Fruit fly (Drosophila melanogaster) whole organism, embryonic: ENCODE measurements around the gene shd.

ENCODE experiments used
- Ada2b ChIP-seq: fragments of 200-800 bp; sonication (Bioruptor generic); IDR thresholded peaks from 2 replicates; pipeline ENCODE4 v1.3.6; 2022; ENCODE audit warnings: missing biosample characterization, missing genetic modification characterization
- BtbVII ChIP-seq: fragments of 200-800 bp; sonication (Bioruptor generic); optimal IDR thresholded peaks from 3 replicates; lab custom pipeline; 2017; ENCODE audit warnings: missing biosample characterization, mild to moderate bottlenecking, missing genetic modification characterization
- CG10147 ChIP-seq: fragments of 200-800 bp; sonication (Bioruptor generic); optimal IDR thresholded peaks from 2 replicates; lab custom pipeline; 2019; ENCODE audit warnings: missing biosample characterization, mild to moderate bottlenecking, missing genetic modification characterization, moderate library complexity
- CG10321 ChIP-seq: fragments of 200-800 bp; sonication (Bioruptor generic); IDR thresholded peaks from 2 replicates; pipeline ENCODE4 v1.3.6; 2022; ENCODE audit warnings: missing biosample characterization, missing genetic modification characterization
- CG10979 ChIP-seq: fragments of 200-800 bp; sonication (Bioruptor generic); optimal IDR thresholded peaks from 2 replicates; lab custom pipeline; 2018; ENCODE audit warnings: missing biosample characterization, mild to moderate bottlenecking, missing genetic modification characterization, moderate library complexity
- CG14667 ChIP-seq: fragments of 200-800 bp; sonication (Bioruptor generic); IDR thresholded peaks from 2 replicates; pipeline ENCODE4 v1.3.6; 2022; ENCODE audit warnings: missing biosample characterization, missing genetic modification characterization
- CG15011 ChIP-seq: fragments of 200-800 bp; sonication (Bioruptor generic); optimal IDR thresholded peaks from 3 replicates; lab custom pipeline; 2018; ENCODE audit warnings: missing biosample characterization, mild to moderate bottlenecking, missing genetic modification characterization
- CG17328 ChIP-seq: fragments of 200-800 bp; sonication (Bioruptor generic); IDR thresholded peaks from 2 replicates; pipeline ENCODE4 v1.3.6; 2022; ENCODE audit warnings: missing biosample characterization, missing genetic modification characterization
- CG1832 ChIP-seq: fragments of 200-800 bp; sonication (Bioruptor generic); optimal IDR thresholded peaks from 2 replicates; lab custom pipeline; 2017; ENCODE audit warnings: missing biosample characterization, mild to moderate bottlenecking, missing genetic modification characterization, inconsistent platforms
- CG18476 ChIP-seq: fragments of 200-800 bp; sonication (Bioruptor generic); optimal IDR thresholded peaks from 2 replicates; lab custom pipeline; 2016; ENCODE audit warnings: missing biosample characterization, mild to moderate bottlenecking, missing genetic modification characterization
- CG18619 ChIP-seq: fragments of 200-800 bp; sonication (Bioruptor generic); optimal IDR thresholded peaks from 3 replicates; lab custom pipeline; 2017; ENCODE audit warnings: missing biosample characterization, mild to moderate bottlenecking, missing genetic modification characterization
- CG2678 ChIP-seq: fragments of 200-800 bp; sonication (Bioruptor generic); optimal IDR thresholded peaks from 3 replicates; lab custom pipeline; 2019; ENCODE audit warnings: missing biosample characterization, mild to moderate bottlenecking, missing genetic modification characterization, moderate library complexity
- CG32767 ChIP-seq: fragments of 200-800 bp; sonication (Bioruptor generic); IDR thresholded peaks from 2 replicates; pipeline ENCODE4 v1.3.6; 2022; ENCODE audit warnings: missing biosample characterization, missing genetic modification characterization
- CG3407 ChIP-seq: fragments of 200-800 bp; sonication (Bioruptor generic); optimal IDR thresholded peaks from 2 replicates; lab custom pipeline; 2018; ENCODE audit warnings: missing biosample characterization, mild to moderate bottlenecking, missing genetic modification characterization
- CG4282 ChIP-seq: fragments of 200-800 bp; sonication (Bioruptor generic); optimal IDR thresholded peaks from 2 replicates; lab custom pipeline; 2016; ENCODE audit warnings: missing biosample characterization, missing genetic modification characterization
- CG43689 ChIP-seq: fragments of 200-800 bp; sonication (Bioruptor generic); IDR thresholded peaks from 2 replicates; pipeline ENCODE4 v1.3.6; 2022; ENCODE audit warnings: missing biosample characterization, missing genetic modification characterization
- CG4707 ChIP-seq: fragments of 200-800 bp; sonication (Bioruptor generic); optimal IDR thresholded peaks from 2 replicates; lab custom pipeline; 2018; ENCODE audit warnings: missing biosample characterization, mild to moderate bottlenecking, missing genetic modification characterization, moderate library complexity
- CG6854 ChIP-seq: fragments of 200-800 bp; sonication (Bioruptor generic); optimal IDR thresholded peaks from 3 replicates; lab custom pipeline; 2017; ENCODE audit warnings: missing biosample characterization, mild to moderate bottlenecking, missing genetic modification characterization
- CG7357 ChIP-seq: fragments of 200-800 bp; sonication (Bioruptor generic); IDR thresholded peaks from 3 replicates; pipeline ENCODE4 v1.3.6; 2022; ENCODE audit warnings: missing biosample characterization, missing genetic modification characterization
- CG7372 ChIP-seq: fragments of 200-800 bp; sonication (Bioruptor generic); IDR thresholded peaks from 2 replicates; pipeline ENCODE4 v1.3.6; 2022; ENCODE audit warnings: missing biosample characterization, missing genetic modification characterization
- CG9437 ChIP-seq: fragments of 200-800 bp; sonication (Bioruptor generic); optimal IDR thresholded peaks from 2 replicates; lab custom pipeline; 2018; ENCODE audit warnings: missing biosample characterization, mild to moderate bottlenecking, missing genetic modification characterization
- Dad ChIP-seq: fragments of 200-800 bp; sonication (Bioruptor generic); optimal IDR thresholded peaks from 3 replicates; lab custom pipeline; 2016; ENCODE audit warnings: missing biosample characterization, missing genetic modification characterization
- E2f2 ChIP-seq: fragments of 200-800 bp; sonication (Bioruptor generic); IDR thresholded peaks from 2 replicates; pipeline ENCODE4 v1.3.6; 2022; ENCODE audit warnings: missing biosample characterization, missing genetic modification characterization
- Fer3 ChIP-seq: fragments of 200-800 bp; sonication (Bioruptor generic); optimal IDR thresholded peaks from 2 replicates; lab custom pipeline; 2018; ENCODE audit warnings: missing biosample characterization, mild to moderate bottlenecking, missing genetic modification characterization, moderate library complexity
- Hey ChIP-seq: fragments of 200-800 bp; sonication (Bioruptor generic); optimal IDR thresholded peaks from 3 replicates; lab custom pipeline; 2018; ENCODE audit warnings: missing biosample characterization, mild to moderate bottlenecking, missing genetic modification characterization
- HmgD ChIP-seq: fragments of 200-800 bp; sonication (Bioruptor generic); optimal IDR thresholded peaks from 3 replicates; lab custom pipeline; 2016; ENCODE audit warnings: missing biosample characterization, missing genetic modification characterization
- Hsf ChIP-seq: fragments of 200-800 bp; sonication (Bioruptor generic); optimal IDR thresholded peaks from 3 replicates; lab custom pipeline; 2016; ENCODE audit warnings: missing biosample characterization, missing genetic modification characterization
- Spps ChIP-seq: fragments of 200-800 bp; sonication (Bioruptor generic); optimal IDR thresholded peaks from 2 replicates; lab custom pipeline; 2018; ENCODE audit warnings: missing biosample characterization, mild to moderate bottlenecking, missing genetic modification characterization
- Stat92E ChIP-seq, 3 experiments: fragments of >200 bp in 2 of 3; fragments of 200-800 bp in 1 of 3; sonication (Bioruptor generic) in 1 of 3; optimal IDR thresholded peaks; 2 replicates each; lab custom pipeline; 2017 to 2019; ENCODE audit warnings: missing biosample characterization in 3 of 3, missing genetic modification characterization in 3 of 3, mild to moderate bottlenecking in 1 of 3, moderate library complexity in 1 of 3
- Usf ChIP-seq: fragments of 200-800 bp; sonication (Bioruptor generic); optimal IDR thresholded peaks from 2 replicates; lab custom pipeline; 2017; ENCODE audit warnings: missing genotype, missing biosample characterization, missing genetic modification characterization
- bab2 ChIP-seq: fragments of 200-800 bp; sonication (Bioruptor generic); optimal IDR thresholded peaks from 2 replicates; lab custom pipeline; 2016; ENCODE audit warnings: missing biosample characterization, missing genetic modification characterization
- cas ChIP-seq: fragments of 200-800 bp; sonication (Bioruptor generic); IDR thresholded peaks from 2 replicates; pipeline ENCODE4 v1.3.6; 2022; ENCODE audit warnings: missing biosample characterization, missing genetic modification characterization
- caup ChIP-seq: fragments of 200-800 bp; sonication (Bioruptor generic); optimal IDR thresholded peaks from 3 replicates; lab custom pipeline; 2017; ENCODE audit warnings: missing biosample characterization, mild to moderate bottlenecking, missing genetic modification characterization, moderate library complexity; ENCODE audit not compliant: severe bottlenecking
- corto ChIP-seq: fragments of 200-800 bp; sonication (Bioruptor generic); optimal IDR thresholded peaks from 2 replicates; lab custom pipeline; 2016; ENCODE audit warnings: missing biosample characterization, mild to moderate bottlenecking, missing genetic modification characterization, moderate library complexity
- crol ChIP-seq: fragments of 200-800 bp; sonication (Bioruptor generic); IDR thresholded peaks from 2 replicates; pipeline ENCODE4 v1.3.6; 2022; ENCODE audit warnings: missing biosample characterization, missing genetic modification characterization
- esg ChIP-seq: fragments of 200-800 bp; sonication (Bioruptor generic); conservative IDR thresholded peaks from 2 replicates; pipeline ENCODE4 v1.3.6; 2022; ENCODE audit warnings: missing biosample characterization, missing genetic modification characterization
- eyg ChIP-seq: fragments of 200-800 bp; sonication (Bioruptor generic); optimal IDR thresholded peaks from 3 replicates; lab custom pipeline; 2016; ENCODE audit warnings: missing biosample characterization, missing genetic modification characterization
- ftz-f1 ChIP-seq: fragments of 200-800 bp; sonication (Bioruptor generic); optimal IDR thresholded peaks from 2 replicates; lab custom pipeline; 2016; ENCODE audit warnings: missing biosample characterization, missing genetic modification characterization
- nom ChIP-seq: fragments of 200-800 bp; sonication (Bioruptor generic); optimal IDR thresholded peaks from 2 replicates; lab custom pipeline; 2017; ENCODE audit warnings: missing biosample characterization, missing genetic modification characterization, mild to moderate bottlenecking, moderate library complexity, missing genetic modification reagents
- peb ChIP-seq: fragments of 200-800 bp; sonication (Bioruptor generic); IDR thresholded peaks from 2 replicates; pipeline ENCODE4 v1.3.6; 2022; ENCODE audit warnings: missing biosample characterization, missing genetic modification characterization
- phol ChIP-seq: fragments of 200-800 bp; sonication (Bioruptor generic); optimal IDR thresholded peaks from 3 replicates; lab custom pipeline; 2018; ENCODE audit warnings: missing biosample characterization, mild to moderate bottlenecking, missing genetic modification characterization, moderate library complexity
- ro ChIP-seq: fragments of 200-800 bp; sonication (Bioruptor generic); IDR thresholded peaks from 2 replicates; pipeline ENCODE4 v1.3.6; 2022; ENCODE audit warnings: missing biosample characterization, missing genetic modification characterization
- sc ChIP-seq, 3 experiments: fragments of >200 bp in 2 of 3; fragments of 200-800 bp in 1 of 3; sonication (Bioruptor generic) in 1 of 3; optimal IDR thresholded peaks; 2 replicates in 2 of 3; 3 replicates in 1 of 3; lab custom pipeline; 2017; ENCODE audit warnings: mild to moderate bottlenecking in 1 of 3, missing biosample characterization in 1 of 3, missing genetic modification characterization in 1 of 3, missing genetic modification reagents in 1 of 3
- sim ChIP-seq: fragments of 200-800 bp; sonication (Bioruptor generic); IDR thresholded peaks from 2 replicates; pipeline ENCODE4 v1.3.6; 2022; ENCODE audit warnings: missing biosample characterization, missing genetic modification characterization
- slp2 ChIP-seq: fragments of 200-800 bp; sonication (Bioruptor generic); optimal IDR thresholded peaks from 2 replicates; lab custom pipeline; 2016; ENCODE audit warnings: missing biosample characterization, missing genetic modification characterization
- trh ChIP-seq: fragments of 200-800 bp; sonication (Bioruptor generic); optimal IDR thresholded peaks from 2 replicates; lab custom pipeline; 2016; ENCODE audit warnings: missing biosample characterization, missing genetic modification characterization
- zfh1 ChIP-seq: fragments of 200-800 bp; sonication (Bioruptor generic); IDR thresholded peaks from 3 replicates; pipeline ENCODE4 v1.3.6; 2022; ENCODE audit warnings: missing biosample characterization, missing genetic modification characterization

shd gene

dm6 chr3L:14636740-14637189 lies 22.5 kb downstream of the shd start (continued):
- TF ChIP-seq CG17328 (0 out of 2 replicates have a peak, but pooled peaks have one; percentile 23), nom (GFP tag; lab: Kevin White, UChicago) (peak; percentile 91), CG10979 (peak; percentile 17)
- TF ChIP-seq, all 482 proteins: peak for 31

dm6 chr3L:14637705-14638529 lies 23.7 kb downstream of the shd start:
- TF ChIP-seq CG3407 (GFP tag; lab: Kevin White, UChicago) (no peak), Usf (no peak), E2f2 (GFP tag; lab: Robert Waterston, UW) (no peak), peb (GFP tag; lab: Robert Waterston, UW) (no peak), caup (GFP tag; lab: Kevin White, UChicago) (no peak), ftz-f1 (GFP tag; lab: Kevin White, UChicago) (no peak), CG1832 (peak; percentile 42), CG32767 (GFP tag; lab: Robert Waterston, UW) (no peak), CG18476 (GFP tag; lab: Kevin White, UChicago) (no peak), Dad (GFP tag; lab: Kevin White, UChicago) (no peak), CG2678 (tag; lab: Kevin White, UChicago) (no peak), esg (no peak), zfh1 (GFP tag; lab: Robert Waterston, UW) (peak; percentile 21; the same call in 1 of the 3 replicates), HmgD (GFP tag; lab: Kevin White, UChicago) (no peak), CG10147 (GFP tag; lab: Kevin White, UChicago) (no peak), CG4707 (no peak), crol (no peak), CG9437 (no peak), cas (no peak), CG4282 (GFP tag; lab: Kevin White, UChicago) (no peak), slp2 (no peak), Fer3 (tag; lab: Kevin White, UChicago) (no peak), BtbVII (no peak), CG6854 (GFP tag; lab: Kevin White, UChicago) (no peak), CG15011 (GFP tag; lab: Kevin White, UChicago) (no peak), corto (GFP tag; lab: Kevin White, UChicago) (no peak), trh (GFP tag; lab: Kevin White, UChicago) (no peak), CG18619 (GFP tag; lab: Kevin White, UChicago) (no peak), Spps (tag; lab: Kevin White, UChicago) (no peak), CG7357 (GFP tag; lab: Robert Waterston, UW) (no peak), bab2 (no peak), eyg (GFP tag; lab: Kevin White, UChicago) (no peak), phol (tag; lab: Kevin White, UChicago) (no peak), CG43689 (GFP tag; lab: Robert Waterston, UW) (no peak), CG10321 (GFP tag; lab: Robert Waterston, UW) (no peak), sim (GFP tag; lab: Robert Waterston, UW) (no peak), Hsf (GFP tag; lab: Kevin White, UChicago) (no peak), CG7372 (GFP tag; lab: Robert Waterston, UW) (no peak), ro (GFP tag; lab: Robert Waterston, UW) (no peak), sc (optimal IDR thresholded peaks at IDR 0.05; lab: Kevin White, UChicago) (no peak), sc (GFP tag; optimal IDR thresholded peaks at IDR 0.05; lab: Kevin White, UChicago) (no peak), Ada2b (GFP tag; lab: Robert Waterston, UW) (no peak), Hey (tag; lab: Kevin White, UChicago) (no peak), CG14667 (GFP tag; lab: Robert Waterston, UW) (no peak), Stat92E (GFP tag; optimal IDR thresholded peaks at IDR 0.05; lab: Kevin White, UChicago) (peak in 1 of 3 experiments; percentile 4)
